Worm (Caenorhabditis elegans) whole organism, L4 larva: ENCODE measurements around the gene clec-172.

Experiments used
- arid-1 ChIP-seq: fragments of 200-800 bp; sonication (Bioruptor generic); conservative IDR thresholded peaks from 2 replicates; pipeline ENCODE4 v1.3.6; 2022; ENCODE audit warnings: missing genetic modification reagents, missing genetic modification characterization, missing compliant biosample characterization
- dpl-1 ChIP-seq: fragments of 150-350 bp; optimal IDR thresholded peaks from 2 replicates; lab custom pipeline; 2014; ENCODE audit warnings: missing biosample characterization, missing genetic modification reagents, missing genetic modification characterization
- duxl-1 ChIP-seq: sonication (generic microtip); optimal IDR thresholded peaks from 2 replicates; lab custom pipeline; 2016; ENCODE audit warnings: mild to moderate bottlenecking, missing genetic modification characterization, moderate library complexity, missing compliant biosample characterization; ENCODE audit not compliant: poor library complexity
- lin-1 ChIP-seq: fragments of 200-800 bp; sonication (Bioruptor generic); IDR thresholded peaks from 2 replicates; pipeline ENCODE4 v1.3.6; 2022; ENCODE audit warnings: missing genetic modification reagents, missing genetic modification characterization, missing compliant biosample characterization
- lir-3 ChIP-seq: sonication (generic microtip); optimal IDR thresholded peaks from 2 replicates; lab custom pipeline; 2016; ENCODE audit warnings: mild to moderate bottlenecking, missing genetic modification characterization, missing compliant biosample characterization
- mxl-3 ChIP-seq: fragments of 200-800 bp; sonication (Bioruptor generic); optimal IDR thresholded peaks from 2 replicates; lab custom pipeline; 2018; ENCODE audit warnings: mild to moderate bottlenecking, missing genetic modification characterization, missing compliant biosample characterization
- nhr-48 ChIP-seq: sonication (generic microtip); optimal IDR thresholded peaks from 2 replicates; lab custom pipeline; 2016; ENCODE audit warnings: mild to moderate bottlenecking, missing genetic modification characterization, missing compliant biosample characterization
- nhr-76 ChIP-seq: fragments of 150-350 bp; optimal IDR thresholded peaks from 2 replicates; lab custom pipeline; 2014; ENCODE audit warnings: missing biosample characterization, missing genetic modification characterization
- pha-4 ChIP-seq, 2 experiments: fragments of 150-350 bp in 1 of 2; fragments of 200-800 bp in 1 of 2; sonication (Bioruptor generic) in 1 of 2; IDR thresholded peaks in 1 of 2; optimal IDR thresholded peaks in 1 of 2; 2 replicates each; pipeline versions ENCODE4 v1.3.6 to Lab custom; 2014 to 2022; ENCODE audit warnings: missing genetic modification characterization in 2 of 2, missing genetic modification reagents in 2 of 2, missing biosample characterization in 1 of 2, missing compliant biosample characterization in 1 of 2
- snpc-1.2 ChIP-seq: fragments of 200-800 bp; sonication (Bioruptor generic); IDR thresholded peaks from 2 replicates; pipeline ENCODE4 v1.3.6; 2022; ENCODE audit warnings: missing genetic modification reagents, missing genetic modification characterization, missing compliant biosample characterization
- snpc-4 ChIP-seq: fragments of 150-350 bp; optimal IDR thresholded peaks from 2 replicates; lab custom pipeline; 2014; ENCODE audit warnings: missing biosample characterization, missing genetic modification characterization
- unc-62 ChIP-seq, 3 experiments: fragments of 150-350 bp in 1 of 3; sonication (generic microtip); optimal IDR thresholded peaks in 2 of 3; peaks in 1 of 3; 1 replicate in 1 of 3; 2 replicates in 2 of 3; lab custom pipeline; 2014 to 2017; ENCODE audit warnings: missing biosample characterization in 3 of 3, missing genetic modification characterization in 3 of 3, missing genetic modification reagents in 3 of 3, missing genotype in 1 of 3
- zag-1 ChIP-seq: fragments of 150-350 bp; optimal IDR thresholded peaks from 2 replicates; lab custom pipeline; 2014; ENCODE audit warnings: missing biosample characterization, missing genetic modification characterization

ce11 chrIV:1548457-1548861, 32.0 kb upstream of the clec-172 start, which contains the start of gene col-107:
- TF ChIP-seq nhr-48 (tag; lab: Kevin White, UChicago) (no peak), zag-1 (tag; lab: Kevin White, UChicago) (no peak), arid-1 (GFP tag; lab: Robert Waterston, UW) (0 out of 2 replicates have a peak, but pooled peaks have one; percentile 11), snpc-1.2 (GFP tag; lab: Robert Waterston, UW) (no peak), lin-1 (GFP tag; lab: Robert Waterston, UW) (no peak), pha-4 (GFP tag; IDR thresholded peaks at IDR 0.05; lab: Robert Waterston, UW) (no peak), pha-4 (tag; optimal IDR thresholded peaks at IDR 0.05; lab: Kevin White, UChicago) (no peak), unc-62 (GFP tag; optimal IDR thresholded peaks at IDR 0.05 in 1 of 2; lab: Kevin White, UChicago) (no peak), unc-62 (tag; optimal IDR thresholded peaks at IDR 0.05; lab: Kevin White, UChicago) (no peak), mxl-3 (no peak), duxl-1 (tag; lab: Kevin White, UChicago) (no peak), nhr-76 (tag; lab: Kevin White, UChicago) (no peak), dpl-1 (GFP tag; lab: Kevin White, UChicago) (no peak), lir-3 (tag; lab: Kevin White, UChicago) (no peak), snpc-4 (tag; lab: Kevin White, UChicago) (no peak)
